Worm (Caenorhabditis elegans) whole organism, L1 larva: ENCODE results near the gene CC8.2.

Source experiments
- C04F5.9 ChIP-seq: sonication (generic microtip); optimal IDR thresholded peaks from 2 replicates; lab custom pipeline; 2016; ENCODE audit warnings: missing genetic modification characterization, missing compliant biosample characterization
- C16A3.4 ChIP-seq: fragments of 150-350 bp; optimal IDR thresholded peaks from 2 replicates; lab custom pipeline; 2014; ENCODE audit warnings: missing biosample characterization, missing genetic modification characterization
- F16B12.6 ChIP-seq: fragments of 150-350 bp; optimal IDR thresholded peaks from 2 replicates; lab custom pipeline; 2014; ENCODE audit warnings: missing biosample characterization, missing genetic modification characterization
- Y116A8C.19 ChIP-seq: sonication (generic microtip); optimal IDR thresholded peaks from 2 replicates; lab custom pipeline; 2016; ENCODE audit warnings: missing compliant biosample characterization, missing genetic modification characterization, borderline replicate concordance
- alr-1 ChIP-seq: fragments of 200-800 bp; sonication (Bioruptor generic); optimal IDR thresholded peaks from 2 replicates; lab custom pipeline; 2018; ENCODE audit warnings: borderline replicate concordance, mild to moderate bottlenecking, missing genetic modification characterization, missing compliant biosample characterization
- aly-2 ChIP-seq: fragments of 150-350 bp; optimal IDR thresholded peaks from 2 replicates; lab custom pipeline; 2014; ENCODE audit warnings: missing biosample characterization, missing genetic modification characterization
- ceh-82 ChIP-seq, 3 experiments: fragments of 150-350 bp in 1 of 3; sonication (generic microtip) in 2 of 3; optimal IDR thresholded peaks; 2 replicates each; lab custom pipeline; 2014 to 2017; ENCODE audit warnings: missing biosample characterization in 3 of 3, missing genetic modification characterization in 3 of 3
- ceh-88 ChIP-seq: fragments of 200-800 bp; sonication (Bioruptor generic); IDR thresholded peaks from 2 replicates; pipeline ENCODE4 v1.3.6; 2022; ENCODE audit warnings: missing genetic modification characterization, missing compliant biosample characterization
- ceh-90 ChIP-seq: sonication (generic microtip); optimal IDR thresholded peaks from 2 replicates; lab custom pipeline; 2016; ENCODE audit warnings: missing genetic modification characterization, missing compliant biosample characterization
- ces-1 ChIP-seq: fragments of 150-350 bp; optimal IDR thresholded peaks from 2 replicates; lab custom pipeline; 2014; ENCODE audit warnings: missing biosample characterization, missing genetic modification reagents, missing genetic modification characterization
- efl-3 ChIP-seq: fragments of 200-800 bp; sonication (Bioruptor generic); optimal IDR thresholded peaks from 2 replicates; lab custom pipeline; 2018; ENCODE audit warnings: mild to moderate bottlenecking, missing genetic modification characterization, missing compliant biosample characterization
- egl-27 ChIP-seq, 2 experiments: fragments of 150-350 bp in 1 of 2; sonication (generic microtip); optimal IDR thresholded peaks; 3 replicates each; lab custom pipeline; 2017 to 2018; ENCODE audit warnings: missing biosample characterization in 2 of 2, missing genetic modification characterization in 2 of 2, missing genetic modification reagents in 2 of 2
- elt-3 ChIP-seq, 6 experiments: fragments of 150-350 bp in 1 of 6; sonication (generic microtip); optimal IDR thresholded peaks; 2 replicates each; lab custom pipeline; 2017 to 2018; ENCODE audit warnings: missing biosample characterization in 6 of 6, missing genetic modification characterization in 6 of 6, inconsistent platforms in 1 of 6
- ets-5 ChIP-seq: fragments of 200-800 bp; sonication (Bioruptor generic); IDR thresholded peaks from 2 replicates; pipeline ENCODE4 v1.3.6; 2022; ENCODE audit warnings: missing genetic modification characterization, missing compliant biosample characterization
- fkh-4 ChIP-seq: sonication (generic microtip); optimal IDR thresholded peaks from 2 replicates; lab custom pipeline; 2016; ENCODE audit warnings: missing compliant biosample characterization, missing genetic modification characterization, borderline replicate concordance
- fos-1 ChIP-seq: fragments of 150-350 bp; optimal IDR thresholded peaks from 2 replicates; lab custom pipeline; 2014; ENCODE audit warnings: missing biosample characterization, missing genetic modification characterization
- grh-1 ChIP-seq: fragments of 200-800 bp; sonication (Bioruptor generic); IDR thresholded peaks from 2 replicates; pipeline ENCODE4 v1.3.6; 2022; ENCODE audit warnings: missing genetic modification reagents, missing genetic modification characterization, missing compliant biosample characterization
- hlh-17 ChIP-seq: fragments of 200-800 bp; sonication (Bioruptor generic); optimal IDR thresholded peaks from 2 replicates; lab custom pipeline; 2018; ENCODE audit warnings: missing genetic modification characterization, mild to moderate bottlenecking, missing compliant biosample characterization, moderate library complexity, borderline replicate concordance
- irx-1 ChIP-seq: sonication (generic microtip); optimal IDR thresholded peaks from 2 replicates; lab custom pipeline; 2016; ENCODE audit warnings: missing genetic modification characterization, missing compliant biosample characterization
- jun-1 ChIP-seq: fragments of 150-350 bp; optimal IDR thresholded peaks from 2 replicates; lab custom pipeline; 2014; ENCODE audit warnings: missing biosample characterization, missing genetic modification reagents, missing genetic modification characterization
- lin-13 ChIP-seq: fragments of 150-350 bp; optimal IDR thresholded peaks from 2 replicates; lab custom pipeline; 2014; ENCODE audit warnings: missing biosample characterization, missing genetic modification reagents, missing genetic modification characterization
- lin-14 ChIP-seq: fragments of 200-800 bp; sonication (Bioruptor generic); optimal IDR thresholded peaks from 2 replicates; lab custom pipeline; 2018; ENCODE audit warnings: mild to moderate bottlenecking, missing genetic modification characterization, moderate library complexity, missing compliant biosample characterization
- lin-39 ChIP-seq: fragments of 150-350 bp; optimal IDR thresholded peaks from 2 replicates; lab custom pipeline; 2014; ENCODE audit warnings: missing biosample characterization, missing genetic modification reagents, missing genetic modification characterization
- lir-3 ChIP-seq: sonication (generic microtip); optimal IDR thresholded peaks from 2 replicates; lab custom pipeline; 2016; ENCODE audit warnings: mild to moderate bottlenecking, missing genetic modification characterization, moderate library complexity, missing compliant biosample characterization; ENCODE audit not compliant: poor library complexity
- lsy-2 ChIP-seq, 2 experiments: fragments of 150-350 bp; optimal IDR thresholded peaks; 2 replicates each; lab custom pipeline; 2014; ENCODE audit warnings: missing biosample characterization in 2 of 2, missing genetic modification characterization in 2 of 2
- mdl-1 ChIP-seq, 2 experiments: fragments of 150-350 bp; optimal IDR thresholded peaks; 2 replicates each; lab custom pipeline; 2014 to 2017; ENCODE audit warnings: missing biosample characterization in 2 of 2, missing genetic modification characterization in 2 of 2, inconsistent platforms in 1 of 2
- mef-2 ChIP-seq: fragments of 150-350 bp; optimal IDR thresholded peaks from 2 replicates; lab custom pipeline; 2014; ENCODE audit warnings: missing biosample characterization, missing genetic modification characterization
- nhr-12 ChIP-seq: sonication (generic microtip); optimal IDR thresholded peaks from 2 replicates; lab custom pipeline; 2017; ENCODE audit warnings: missing biosample characterization, missing genetic modification characterization
- nhr-237 ChIP-seq: fragments of 150-350 bp; optimal IDR thresholded peaks from 2 replicates; lab custom pipeline; 2014; ENCODE audit warnings: missing biosample characterization, missing genetic modification characterization
- nhr-76 ChIP-seq: sonication (generic microtip); optimal IDR thresholded peaks from 2 replicates; lab custom pipeline; 2017; ENCODE audit warnings: missing biosample characterization, missing genetic modification characterization
- nhr-85 ChIP-seq: sonication (generic microtip); peaks from one replicate; lab custom pipeline; 2016; ENCODE audit warnings: missing genetic modification characterization, inconsistent platforms, missing compliant biosample characterization
- pax-3 ChIP-seq: fragments of 200-800 bp; sonication (Bioruptor generic); optimal IDR thresholded peaks from 2 replicates; lab custom pipeline; 2018; ENCODE audit warnings: mild to moderate bottlenecking, missing genetic modification characterization, moderate library complexity, missing compliant biosample characterization
- rnt-1 ChIP-seq: sonication (generic microtip); optimal IDR thresholded peaks from 2 replicates; lab custom pipeline; 2016; ENCODE audit warnings: mild to moderate bottlenecking, missing genetic modification characterization, moderate library complexity, missing compliant biosample characterization
- snpc-4 ChIP-seq: fragments of 150-350 bp; optimal IDR thresholded peaks from 2 replicates; lab custom pipeline; 2014; ENCODE audit warnings: missing biosample characterization, missing genetic modification characterization
- sup-37 ChIP-seq: fragments of 200-800 bp; sonication (Bioruptor generic); optimal IDR thresholded peaks from 2 replicates; lab custom pipeline; 2018; ENCODE audit warnings: mild to moderate bottlenecking, missing genetic modification characterization, missing compliant biosample characterization
- tbx-2 ChIP-seq: sonication (generic microtip); optimal IDR thresholded peaks from 2 replicates; lab custom pipeline; 2016; ENCODE audit warnings: missing genetic modification characterization, missing compliant biosample characterization
- tlp-1 ChIP-seq: fragments of 150-350 bp; optimal IDR thresholded peaks from 2 replicates; lab custom pipeline; 2014; ENCODE audit warnings: missing biosample characterization, missing genetic modification characterization
- unc-130 ChIP-seq: fragments of 150-350 bp; optimal IDR thresholded peaks from 2 replicates; lab custom pipeline; 2017; ENCODE audit warnings: missing biosample characterization, missing genetic modification characterization, inconsistent platforms
- unc-98 ChIP-seq: fragments of 200-800 bp; sonication (Bioruptor generic); IDR thresholded peaks from 2 replicates; pipeline ENCODE4 v1.3.6; 2022; ENCODE audit warnings: missing genetic modification characterization, missing compliant biosample characterization
- vab-15 ChIP-seq: sonication (generic microtip); optimal IDR thresholded peaks from 2 replicates; lab custom pipeline; 2017; ENCODE audit warnings: missing genotype, mild to moderate bottlenecking, missing genetic modification characterization, missing compliant biosample characterization
- zag-1 ChIP-seq: fragments of 150-350 bp; optimal IDR thresholded peaks from 2 replicates; lab custom pipeline; 2014; ENCODE audit warnings: missing biosample characterization, missing genetic modification characterization
- zip-4 ChIP-seq: fragments of 200-800 bp; sonication (Bioruptor generic); optimal IDR thresholded peaks from 2 replicates; lab custom pipeline; 2018; ENCODE audit warnings: mild to moderate bottlenecking, missing genetic modification characterization, moderate library complexity, missing compliant biosample characterization
- ztf-11 ChIP-seq, 2 experiments: sonication (generic microtip); optimal IDR thresholded peaks; 2 replicates each; lab custom pipeline; 2016 to 2017; ENCODE audit warnings: missing genetic modification characterization in 2 of 2, missing biosample characterization in 1 of 2, missing compliant biosample characterization in 1 of 2

The CC8.2 gene

ce11 chrIV:3694638-3695037, 46.2 kb upstream of the CC8.2 start, which contains the start of the genes taf-6.2 and Y37E11AL.3 (continued):
- TF ChIP-seq zip-4, result no peak
- no peak for TF ChIP-seq lin-39 (tag; lab: Kevin White, UChicago)
- TF ChIP-seq sup-37 (GFP tag; lab: Kevin White, UChicago), result no peak
- no peak for TF ChIP-seq lin-14
- no peak for TF ChIP-seq lin-13 (GFP tag; lab: Kevin White, UChicago)
- TF ChIP-seq efl-3 (GFP tag; lab: Kevin White, UChicago), result no peak
- no peak for TF ChIP-seq vab-15 (tag; lab: Kevin White, UChicago)
- TF ChIP-seq ztf-11 (tag; optimal IDR thresholded peaks at IDR 0.05; lab: Kevin White, UChicago), result no peak
- peak; percentile 52 for TF ChIP-seq F16B12.6 (tag; lab: Kevin White, UChicago)
- no peak for TF ChIP-seq grh-1 (GFP tag; lab: Robert Waterston, UW)
- no peak for TF ChIP-seq nhr-76
- TF ChIP-seq ceh-90 (tag; lab: Kevin White, UChicago), result no peak
- no peak for TF ChIP-seq jun-1
- no peak for TF ChIP-seq alr-1 (tag; lab: Kevin White, UChicago)
- TF ChIP-seq snpc-4 (tag; lab: Kevin White, UChicago), result no peak
- no peak for TF ChIP-seq aly-2 (tag; lab: Kevin White, UChicago)
- TF ChIP-seq pax-3 (tag; lab: Kevin White, UChicago), result no peak
- TF ChIP-seq Y116A8C.19, result no peak
- TF ChIP-seq mef-2, result no peak
- peak; percentile 77 for TF ChIP-seq C16A3.4 (tag; lab: Kevin White, UChicago)
- peak; percentile 41 for TF ChIP-seq irx-1
- TF ChIP-seq ets-5 (GFP tag; lab: Robert Waterston, UW), result no peak
- TF ChIP-seq lsy-2 (tag; optimal IDR thresholded peaks at IDR 0.05; lab: Kevin White, UChicago), result peak; percentile 68 to 83
- TF ChIP-seq egl-27 (tag; optimal IDR thresholded peaks at IDR 0.05; lab: Kevin White, UChicago), result no peak
- no peak for TF ChIP-seq ceh-88
- TF ChIP-seq fos-1 (tag; lab: Kevin White, UChicago), result no peak
- TF ChIP-seq nhr-237 (tag; lab: Kevin White, UChicago), result no peak
- no peak for TF ChIP-seq unc-98 (GFP tag; lab: Robert Waterston, UW)
- TF ChIP-seq ceh-82 (tag; optimal IDR thresholded peaks at IDR 0.05; lab: Kevin White, UChicago), result peak; percentile 0 to 69 (median 60)
- TF ChIP-seq ces-1 (GFP tag; lab: Kevin White, UChicago), result no peak
- TF ChIP-seq C04F5.9 (tag; lab: Kevin White, UChicago), result peak; percentile 19
- TF ChIP-seq, all 84 proteins: peak for 27

ce11 chrIV:3688050-3688449, 39.6 kb upstream of the CC8.2 start:
- no peak for TF ChIP-seq fkh-4 (tag; lab: Kevin White, UChicago)
- TF ChIP-seq ceh-88, result no peak
- TF ChIP-seq F16B12.6 (tag; lab: Kevin White, UChicago), result no peak
- TF ChIP-seq zag-1, result no peak
- no peak for TF ChIP-seq ztf-11 (tag; optimal IDR thresholded peaks at IDR 0.05; lab: Kevin White, UChicago)
- no peak for TF ChIP-seq tlp-1 (tag; lab: Kevin White, UChicago)
- no peak for TF ChIP-seq rnt-1 (tag; lab: Kevin White, UChicago)
- no peak for TF ChIP-seq elt-3 (tag; optimal IDR thresholded peaks at IDR 0.05; lab: Kevin White, UChicago)
- no peak for TF ChIP-seq jun-1
- no peak for TF ChIP-seq lin-13 (GFP tag; lab: Kevin White, UChicago)
- no peak for TF ChIP-seq nhr-12
- TF ChIP-seq lir-3 (tag; lab: Kevin White, UChicago), result no peak
- TF ChIP-seq tbx-2 (tag; lab: Kevin White, UChicago), result no peak
- no peak for TF ChIP-seq mdl-1 (tag; optimal IDR thresholded peaks at IDR 0.05; lab: Kevin White, UChicago)
- no peak for TF ChIP-seq nhr-85 (tag; lab: Kevin White, UChicago)
- no peak for TF ChIP-seq egl-27 (tag; optimal IDR thresholded peaks at IDR 0.05; lab: Kevin White, UChicago)
- no peak for TF ChIP-seq unc-130 (tag; lab: Kevin White, UChicago)
- no peak for TF ChIP-seq hlh-17 (GFP tag; lab: Kevin White, UChicago)
